Fruit fly (Drosophila melanogaster): ENCODE measurements around the gene sov.

Gene sov

DNA sequence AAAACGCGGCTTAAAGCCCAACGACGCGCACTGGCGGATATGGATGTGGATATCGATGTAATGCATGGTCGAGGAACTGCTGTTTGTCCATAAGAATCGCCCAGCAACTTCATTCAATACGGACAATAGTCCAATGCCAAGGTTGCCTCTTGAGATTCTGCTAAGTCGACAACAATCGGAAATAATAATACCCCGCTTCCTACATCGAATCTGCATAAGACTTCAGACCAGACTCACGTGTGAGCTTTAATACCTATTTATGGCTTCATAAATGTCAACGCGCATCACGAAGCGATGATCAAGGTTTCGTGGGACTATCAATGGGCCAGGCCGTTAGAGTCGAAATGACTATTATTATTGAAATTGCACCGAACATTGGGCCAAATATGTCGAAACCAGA is 4.2 kb upstream of the sov start:
- TF ChIP-seq psq (optimal IDR thresholded peaks at IDR 0.05) (no peak), h (optimal IDR thresholded peaks at IDR 0.05) (no peak), Sin3A (optimal IDR thresholded peaks at IDR 0.05) (no peak), ttk (optimal IDR thresholded peaks at IDR 0.05) (no peak), Myc (optimal IDR thresholded peaks at IDR 0.05) (no peak), insv (optimal IDR thresholded peaks at IDR 0.05) (no peak)

dm6 chrX:6759184-6759965 is 3.3 kb downstream of the sov start:
- TF ChIP-seq ttk (optimal IDR thresholded peaks at IDR 0.05) (no peak), insv (optimal IDR thresholded peaks at IDR 0.05) (no peak), psq (optimal IDR thresholded peaks at IDR 0.05) (no peak), Myc (optimal IDR thresholded peaks at IDR 0.05) (no peak)

dm6 chrX:6770924-6771323 is 14.8 kb downstream of the sov start, which contains the start of gene Coq7:
TSS of gene Coq7 (plus strand) at chrX:6771225.
- no peak for TF ChIP-seq ttk (optimal IDR thresholded peaks at IDR 0.05)
- no peak for TF ChIP-seq h (optimal IDR thresholded peaks at IDR 0.05)
- TF ChIP-seq psq (optimal IDR thresholded peaks at IDR 0.05) = no peak
- TF ChIP-seq Myc (optimal IDR thresholded peaks at IDR 0.05) = no peak
- no peak for TF ChIP-seq Sin3A (optimal IDR thresholded peaks at IDR 0.05)
- TF ChIP-seq insv (optimal IDR thresholded peaks at IDR 0.05) = no peak

- TF ChIP-seq psq (optimal IDR thresholded peaks at IDR 0.05) (no peak), Sin3A (optimal IDR thresholded peaks at IDR 0.05) (no peak), insv (optimal IDR thresholded peaks at IDR 0.05) (no peak), h (optimal IDR thresholded peaks at IDR 0.05) (no peak)
Measured at dm6 chrX:6775622-6776021, 19.5 kb downstream of the sov start.

dm6 chrX:6776274-6776673 is 20.2 kb downstream of the sov start:
- TF ChIP-seq ttk (optimal IDR thresholded peaks at IDR 0.05) (no peak), Myc (optimal IDR thresholded peaks at IDR 0.05) (no peak), insv (optimal IDR thresholded peaks at IDR 0.05) (no peak), psq (optimal IDR thresholded peaks at IDR 0.05) (no peak), Sin3A (optimal IDR thresholded peaks at IDR 0.05) (no peak), h (optimal IDR thresholded peaks at IDR 0.05) (no peak)

DNA sequence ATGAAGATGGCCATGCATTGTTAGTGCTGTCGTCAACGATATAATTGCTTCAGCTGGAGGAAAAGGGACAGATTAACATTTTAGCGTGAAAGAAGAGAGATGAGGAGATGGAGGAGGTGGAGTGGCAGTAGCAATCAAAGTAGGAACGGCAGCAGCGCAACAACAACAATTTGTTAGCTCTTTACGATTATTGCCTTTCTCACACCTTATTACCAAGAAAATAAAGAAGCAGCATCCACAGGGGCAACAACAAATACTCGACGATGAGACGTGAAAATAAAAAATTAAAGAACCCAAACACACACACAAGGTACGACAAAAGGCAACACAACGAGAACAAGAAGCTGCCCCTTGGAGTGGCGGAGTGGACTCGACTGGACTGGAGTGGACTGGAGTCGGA is 20.8 kb downstream of the sov start:
- TF ChIP-seq h (optimal IDR thresholded peaks at IDR 0.05) (no peak), Myc (optimal IDR thresholded peaks at IDR 0.05) (no peak), ttk (optimal IDR thresholded peaks at IDR 0.05) (no peak), Sin3A (optimal IDR thresholded peaks at IDR 0.05) (no peak), psq (optimal IDR thresholded peaks at IDR 0.05) (no peak), insv (optimal IDR thresholded peaks at IDR 0.05) (no peak)

dm6 chrX:6777394-6777793 is 21.3 kb downstream of the sov start:
- TF ChIP-seq insv (optimal IDR thresholded peaks at IDR 0.05) = no peak
- no peak for TF ChIP-seq psq (optimal IDR thresholded peaks at IDR 0.05)
- TF ChIP-seq h (optimal IDR thresholded peaks at IDR 0.05) = no peak
- no peak for TF ChIP-seq Sin3A (optimal IDR thresholded peaks at IDR 0.05)
- TF ChIP-seq ttk (optimal IDR thresholded peaks at IDR 0.05) = no peak
- TF ChIP-seq Myc (optimal IDR thresholded peaks at IDR 0.05) = no peak

- TF ChIP-seq h (optimal IDR thresholded peaks at IDR 0.05) = no peak
- TF ChIP-seq psq (optimal IDR thresholded peaks at IDR 0.05) = no peak
- TF ChIP-seq insv (optimal IDR thresholded peaks at IDR 0.05) = no peak
- TF ChIP-seq Myc (optimal IDR thresholded peaks at IDR 0.05) = no peak
- no peak for TF ChIP-seq ttk (optimal IDR thresholded peaks at IDR 0.05)
- TF ChIP-seq Sin3A (optimal IDR thresholded peaks at IDR 0.05) = no peak
Measured at dm6 chrX:6778068-6778467, 21.9 kb downstream of the sov start.

dm6 chrX:6778780-6779179 is 22.7 kb downstream of the sov start:
- TF ChIP-seq h (optimal IDR thresholded peaks at IDR 0.05) = no peak
- TF ChIP-seq insv (optimal IDR thresholded peaks at IDR 0.05) = no peak
- no peak for TF ChIP-seq ttk (optimal IDR thresholded peaks at IDR 0.05)
- TF ChIP-seq Myc (optimal IDR thresholded peaks at IDR 0.05) = no peak
- TF ChIP-seq psq (optimal IDR thresholded peaks at IDR 0.05) = no peak
- TF ChIP-seq Sin3A (optimal IDR thresholded peaks at IDR 0.05) = no peak

- TF ChIP-seq insv (optimal IDR thresholded peaks at IDR 0.05) = no peak
- TF ChIP-seq h (optimal IDR thresholded peaks at IDR 0.05) = no peak
- no peak for TF ChIP-seq Myc (optimal IDR thresholded peaks at IDR 0.05)
- TF ChIP-seq psq (optimal IDR thresholded peaks at IDR 0.05) = no peak
- no peak for TF ChIP-seq ttk (optimal IDR thresholded peaks at IDR 0.05)
- TF ChIP-seq Sin3A (optimal IDR thresholded peaks at IDR 0.05) = no peak
Measured at dm6 chrX:6779609-6780139, 23.6 kb downstream of the sov start, which contains the start of gene shf. TSS of gene shf (minus strand) at chrX:6779659.

dm6 chrX:6790944-6791343 is 34.8 kb downstream of the sov start:
- TF ChIP-seq insv (optimal IDR thresholded peaks at IDR 0.05) (no peak), psq (optimal IDR thresholded peaks at IDR 0.05) (no peak), ttk (optimal IDR thresholded peaks at IDR 0.05) (no peak), Sin3A (optimal IDR thresholded peaks at IDR 0.05) (no peak), h (optimal IDR thresholded peaks at IDR 0.05) (no peak), Myc (optimal IDR thresholded peaks at IDR 0.05) (no peak)

DNA sequence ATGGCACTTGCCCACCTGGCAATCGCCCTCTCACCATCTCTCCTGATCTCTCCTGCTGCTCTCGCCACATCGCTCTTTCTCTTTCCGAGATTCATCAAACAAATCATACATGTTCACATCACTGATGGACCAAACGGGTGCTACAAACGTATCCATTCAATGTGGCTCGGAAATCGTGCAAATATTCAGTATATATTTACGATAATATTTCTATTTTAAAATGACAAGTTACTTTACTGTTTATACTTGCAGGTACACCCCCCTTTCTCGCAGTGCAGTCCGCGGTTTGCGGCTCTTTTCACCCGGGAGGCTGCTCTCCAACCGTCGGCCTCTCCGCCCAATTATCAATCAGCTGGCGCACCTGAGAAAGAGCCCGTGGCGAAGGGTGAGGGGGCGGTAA is 35.4 kb downstream of the sov start:
- TF ChIP-seq psq (optimal IDR thresholded peaks at IDR 0.05) = no peak
- TF ChIP-seq insv (optimal IDR thresholded peaks at IDR 0.05) = no peak
- TF ChIP-seq Myc (optimal IDR thresholded peaks at IDR 0.05) = no peak
- TF ChIP-seq Sin3A (optimal IDR thresholded peaks at IDR 0.05) = no peak
- TF ChIP-seq h (optimal IDR thresholded peaks at IDR 0.05) = no peak
- TF ChIP-seq ttk (optimal IDR thresholded peaks at IDR 0.05) = no peak

dm6 chrX:6792891-6793290 is 36.8 kb downstream of the sov start:
- no peak for TF ChIP-seq Myc (optimal IDR thresholded peaks at IDR 0.05)

Measured in Kc167 (cell line).